Worm (Caenorhabditis elegans) whole organism, L4 larva: ENCODE results near the gene srlf-32.

Experiments
- F10B5.3 ChIP-seq: sonication (generic microtip); optimal IDR thresholded peaks from 2 replicates; lab custom pipeline; 2016; ENCODE audit warnings: mild to moderate bottlenecking, missing genetic modification characterization, missing compliant biosample characterization
- ama-1 ChIP-seq: fragments of 150-350 bp; optimal IDR thresholded peaks from 2 replicates; lab custom pipeline; 2014; ENCODE audit warnings: inconsistent platforms, mixed read lengths
- daf-12 ChIP-seq: fragments of 150-350 bp; optimal IDR thresholded peaks from 2 replicates; lab custom pipeline; 2014; ENCODE audit warnings: missing biosample characterization, missing genetic modification reagents, missing genetic modification characterization
- dve-1 ChIP-seq: sonication (generic microtip); optimal IDR thresholded peaks from 2 replicates; lab custom pipeline; 2017; ENCODE audit warnings: antibody characterized with exemption, mild to moderate bottlenecking, missing genetic modification characterization, missing compliant biosample characterization; ENCODE audit not compliant: insufficient read depth
- lin-39 ChIP-seq: fragments of 150-350 bp; optimal IDR thresholded peaks from 2 replicates; lab custom pipeline; 2014; ENCODE audit warnings: missing biosample characterization, missing genetic modification reagents, missing genetic modification characterization
- lir-3 ChIP-seq: sonication (generic microtip); optimal IDR thresholded peaks from 2 replicates; lab custom pipeline; 2016; ENCODE audit warnings: mild to moderate bottlenecking, missing genetic modification characterization, missing compliant biosample characterization
- nhr-10 ChIP-seq: fragments of 150-350 bp; optimal IDR thresholded peaks from 2 replicates; lab custom pipeline; 2014; ENCODE audit warnings: missing biosample characterization, missing genetic modification characterization
- nhr-28 ChIP-seq: fragments of 150-350 bp; optimal IDR thresholded peaks from 2 replicates; lab custom pipeline; 2014; ENCODE audit warnings: missing biosample characterization, missing genetic modification characterization
- pha-4 ChIP-seq, 2 experiments: fragments of 150-350 bp in 1 of 2; fragments of 200-800 bp in 1 of 2; sonication (Bioruptor generic) in 1 of 2; IDR thresholded peaks in 1 of 2; optimal IDR thresholded peaks in 1 of 2; 2 replicates each; pipeline versions ENCODE4 v1.3.6 to Lab custom; 2014 to 2022; ENCODE audit warnings: missing genetic modification characterization in 2 of 2, missing genetic modification reagents in 2 of 2, missing biosample characterization in 1 of 2, missing compliant biosample characterization in 1 of 2
- sdz-12 ChIP-seq: fragments of 200-800 bp; sonication (Bioruptor generic); optimal IDR thresholded peaks from 2 replicates; lab custom pipeline; 2018; ENCODE audit warnings: mild to moderate bottlenecking, missing genetic modification characterization, missing compliant biosample characterization
- unc-39 ChIP-seq: sonication (generic microtip); optimal IDR thresholded peaks from 2 replicates; lab custom pipeline; 2017; ENCODE audit warnings: missing biosample characterization, missing genetic modification characterization

DNA sequence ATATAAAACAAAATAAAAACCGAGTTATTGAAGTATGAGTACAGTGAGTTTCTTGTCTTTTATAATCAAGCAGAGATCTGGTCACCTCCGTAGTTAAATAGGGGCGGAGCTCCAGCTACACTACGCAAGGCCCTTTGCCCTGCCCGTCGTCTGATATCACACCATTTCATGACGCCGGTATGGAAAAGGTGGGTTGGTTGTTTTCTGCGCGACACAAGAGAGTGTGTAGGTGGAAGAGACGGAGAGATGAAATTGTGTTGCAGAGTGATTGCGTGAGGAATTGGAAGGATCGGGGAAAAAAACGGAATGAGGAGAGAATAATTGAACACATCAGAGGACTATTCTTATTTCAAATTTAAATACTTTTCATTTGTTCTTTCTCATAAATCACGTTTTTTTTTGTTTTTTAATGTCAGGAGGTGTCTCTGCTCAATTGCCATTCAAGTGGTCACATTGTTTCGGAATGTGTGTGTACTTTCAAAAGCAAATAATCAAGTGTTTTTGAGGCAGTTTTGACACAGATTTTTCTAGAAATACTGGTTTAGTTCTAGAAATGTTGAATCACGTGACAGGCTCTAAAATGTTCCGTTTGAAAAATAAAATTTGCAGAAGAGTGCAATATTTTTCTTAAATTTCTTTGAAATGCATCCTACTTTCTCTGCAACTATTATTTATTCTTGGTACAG is 9.9 kb upstream of the srlf-32 start, which contains the start of gene ZK822.9:
- TF ChIP-seq lir-3 (no peak), nhr-10 (tag; lab: Kevin White, UChicago) (no peak), F10B5.3 (tag; lab: Kevin White, UChicago) (no peak), nhr-28 (tag; lab: Kevin White, UChicago) (peak; percentile 82), dve-1 (peak; percentile 24), unc-39 (tag; lab: Kevin White, UChicago) (no peak), lin-39 (tag; lab: Kevin White, UChicago) (no peak), ama-1 (no peak), daf-12 (tag; lab: Kevin White, UChicago) (no peak), sdz-12 (GFP tag; lab: Kevin White, UChicago) (no peak), pha-4 (GFP tag; IDR thresholded peaks at IDR 0.05; lab: Robert Waterston, UW) (no peak), pha-4 (tag; optimal IDR thresholded peaks at IDR 0.05; lab: Kevin White, UChicago) (no peak)
